Worm (Caenorhabditis elegans) whole organism, L4/young adult: ENCODE measurements around the gene sta-1.

Experiments
- W03F9.2 ChIP-seq: fragments of 150-350 bp; optimal IDR thresholded peaks from 2 replicates; lab custom pipeline; 2014; ENCODE audit warnings: missing biosample characterization, missing genetic modification characterization
- dao-5 ChIP-seq: sonication (generic microtip); optimal IDR thresholded peaks from 2 replicates; lab custom pipeline; 2016; ENCODE audit warnings: missing genotype, missing genetic modification characterization, moderate library complexity, missing compliant biosample characterization
- him-1 ChIP-seq: sonication (generic microtip); optimal IDR thresholded peaks from 2 replicates; lab custom pipeline; 2016; ENCODE audit warnings: missing genotype, missing genetic modification reagents, missing genetic modification characterization, missing compliant biosample characterization

ce11 chrIV:16643782-16644181 is 20.3 kb upstream of the sta-1 start:
- TF ChIP-seq him-1 (tag; lab: Kevin White, UChicago) (no peak), W03F9.2 (tag; lab: Kevin White, UChicago) (no peak), dao-5 (tag; lab: Kevin White, UChicago) (no peak)
